Worm (Caenorhabditis elegans): ENCODE data around the gene F32A5.8.

The F32A5.8 gene

DNA sequence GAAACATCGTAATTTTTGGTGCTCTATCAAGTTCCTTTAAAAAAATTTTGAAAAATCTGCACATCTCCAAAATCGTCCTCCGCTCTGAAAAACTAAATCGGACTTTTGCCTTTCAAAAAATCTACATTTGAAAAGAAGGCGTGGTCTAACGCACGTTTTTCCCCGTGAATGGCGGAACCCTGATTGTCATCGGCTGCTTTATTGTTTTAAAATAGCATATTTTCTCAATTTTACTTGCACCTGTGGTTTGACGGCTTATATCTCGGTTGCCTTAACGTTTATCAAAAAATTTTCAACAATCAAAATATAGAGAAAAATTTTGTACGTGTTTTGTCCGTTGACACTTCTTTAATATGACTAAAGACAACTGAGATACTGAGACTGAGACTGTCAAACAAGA lies 24.0 kb upstream of the F32A5.8 start:
- TF ChIP-seq lsl-1 (GFP tag; optimal IDR thresholded peaks at IDR 0.05) = no peak
- TF ChIP-seq nfya-2 (GFP tag; IDR thresholded peaks at IDR 0.05) = no peak
- no peak for TF ChIP-seq repo-1 (tag; optimal IDR thresholded peaks at IDR 0.05)
- no peak for TF ChIP-seq aptf-2 (GFP tag; conservative IDR thresholded peaks at IDR 0.05)
- no peak for TF ChIP-seq Y53F4B.3 (GFP tag; IDR thresholded peaks at IDR 0.05)
- no peak for TF ChIP-seq ceh-79 (tag; optimal IDR thresholded peaks at IDR 0.05)
- no peak for TF ChIP-seq ekl-4 (GFP tag; IDR thresholded peaks at IDR 0.05)
- no peak for TF ChIP-seq mes-4 (tag; optimal IDR thresholded peaks at IDR 0.05)
- no peak for TF ChIP-seq F39B2.1 (GFP tag; IDR thresholded peaks at IDR 0.05)
- TF ChIP-seq ceh-58 (GFP tag; IDR thresholded peaks at IDR 0.05) = no peak
- no peak for TF ChIP-seq sdz-38 (tag; optimal IDR thresholded peaks at IDR 0.05)
- no peak for TF ChIP-seq F33H1.4 (GFP tag; IDR thresholded peaks at IDR 0.05)
- TF ChIP-seq ama-1 (optimal IDR thresholded peaks at IDR 0.05) = no peak
- no peak for TF ChIP-seq ama-1 (GFP tag; optimal IDR thresholded peaks at IDR 0.05)
- no peak for TF ChIP-seq snpc-1.3 (tag; optimal IDR thresholded peaks at IDR 0.05; ENCODE audit: insufficient read depth)
- TF ChIP-seq snpc-1.1 (tag; optimal IDR thresholded peaks at IDR 0.05; ENCODE audit: insufficient read depth) = peak; percentile 89
- TF ChIP-seq madf-3 (GFP tag; IDR thresholded peaks at IDR 0.05) = no peak
- no peak for TF ChIP-seq C17E4.6 (GFP tag; IDR thresholded peaks at IDR 0.05)
- no peak for TF ChIP-seq egl-18 (GFP tag; IDR thresholded peaks at IDR 0.05)
- TF ChIP-seq pha-4 (tag; optimal IDR thresholded peaks at IDR 0.05) = no peak
- TF ChIP-seq let-526 (GFP tag; IDR thresholded peaks at IDR 0.05) = no peak
- TF ChIP-seq T26A5.8 (tag; optimal IDR thresholded peaks at IDR 0.05) = no peak
- no peak for TF ChIP-seq F57C9.4 (tag; optimal IDR thresholded peaks at IDR 0.05)
- TF ChIP-seq ztf-3 (GFP tag; optimal IDR thresholded peaks at IDR 0.05) = no peak
- TF ChIP-seq attf-6 (GFP tag; IDR thresholded peaks at IDR 0.05) = no peak
- no peak for TF ChIP-seq nhr-27 (tag; optimal IDR thresholded peaks at IDR 0.05)
- no peak for TF ChIP-seq tbx-9 (tag; optimal IDR thresholded peaks at IDR 0.05; ENCODE audit: borderline replicate concordance)
- TF ChIP-seq egl-44 (GFP tag; IDR thresholded peaks at IDR 0.05) = no peak
- no peak for TF ChIP-seq hlh-26 (GFP tag; conservative IDR thresholded peaks at IDR 0.05)
- TF ChIP-seq tlf-1 (GFP tag; optimal IDR thresholded peaks at IDR 0.05) = no peak
- no peak for TF ChIP-seq bed-1 (GFP tag; IDR thresholded peaks at IDR 0.05)
- TF ChIP-seq him-1 (tag; optimal IDR thresholded peaks at IDR 0.05) = peak; percentile 35
- no peak for TF ChIP-seq akir-1 (GFP tag; optimal IDR thresholded peaks at IDR 0.05)
- TF ChIP-seq rpc-1 (optimal IDR thresholded peaks at IDR 0.05) = no peak
- TF ChIP-seq rpc-1 (tag; optimal IDR thresholded peaks at IDR 0.05) = peak; percentile 25
- TF ChIP-seq attf-5 (GFP tag; optimal IDR thresholded peaks at IDR 0.05) = no peak
- no peak for TF ChIP-seq hsf-1 (GFP tag; IDR thresholded peaks at IDR 0.05)
- TF ChIP-seq tbp1 (GFP tag; optimal IDR thresholded peaks at IDR 0.05) = peak; percentile 68
- TF ChIP-seq rcor-1 (GFP tag; IDR thresholded peaks at IDR 0.05) = no peak
- TF ChIP-seq mxl-1 (tag; optimal IDR thresholded peaks at IDR 0.05) = no peak
- TF ChIP-seq K11D2.4 (GFP tag; IDR thresholded peaks at IDR 0.05) = no peak
- no peak for TF ChIP-seq B0336.3 (GFP tag; IDR thresholded peaks at IDR 0.05)
- no peak for TF ChIP-seq F52B5.7 (tag; optimal IDR thresholded peaks at IDR 0.05)
- no peak for TF ChIP-seq bed-2 (GFP tag; IDR thresholded peaks at IDR 0.05)
- peak; percentile 81 for TF ChIP-seq snpc-4 (GFP tag; optimal IDR thresholded peaks at IDR 0.05)
- TF ChIP-seq snpc-4 (tag; optimal IDR thresholded peaks at IDR 0.05) = peak; percentile 90 to 93 (median 91)
- TF ChIP-seq snpc-3.4 (tag; optimal IDR thresholded peaks at IDR 0.05) = peak; percentile 15
- TF ChIP-seq Y67H2A.10 (GFP tag; conservative IDR thresholded peaks at IDR 0.05) = no peak
- no peak for TF ChIP-seq Y53G8AR.9 (GFP tag; conservative IDR thresholded peaks at IDR 0.05)
- no peak for TF ChIP-seq ceh-40 (GFP tag; IDR thresholded peaks at IDR 0.05)
- TF ChIP-seq unc-62 (GFP tag; optimal IDR thresholded peaks at IDR 0.05) = no peak

All from whole organism, young adult.